Worm (Caenorhabditis elegans): Measurements from ENCODE around the gene spp-8.

The spp-8 gene

ce11 chrIV:8532024-8532423 is 50.6 kb downstream of the spp-8 start:
- TF ChIP-seq peb-1 (tag; optimal IDR thresholded peaks at IDR 0.05) (no peak), fos-1 (tag; optimal IDR thresholded peaks at IDR 0.05) (peak; percentile 75), nhr-21 (tag; optimal IDR thresholded peaks at IDR 0.05) (no peak), blmp-1 (tag; optimal IDR thresholded peaks at IDR 0.05; ENCODE audit: insufficient read depth) (peak; percentile 67), F13H6.1 (tag; optimal IDR thresholded peaks at IDR 0.05) (no peak), crh-2 (tag; optimal IDR thresholded peaks at IDR 0.05) (peak; percentile 11), egl-27 (tag; optimal IDR thresholded peaks at IDR 0.05) (no peak), ZK546.5 (tag; optimal IDR thresholded peaks at IDR 0.05) (no peak), sma-9 (GFP tag; optimal IDR thresholded peaks at IDR 0.05) (peak; percentile 85), sma-9 (tag; optimal IDR thresholded peaks at IDR 0.05) (no peak), unc-55 (GFP tag; optimal IDR thresholded peaks at IDR 0.05) (no peak), lin-39 (tag; optimal IDR thresholded peaks at IDR 0.05) (no peak), ceh-82 (tag; optimal IDR thresholded peaks at IDR 0.05) (no peak), nhr-11 (tag; optimal IDR thresholded peaks at IDR 0.05) (no peak), nhr-77 (tag; optimal IDR thresholded peaks at IDR 0.05) (no peak), R02D3.7 (tag; optimal IDR thresholded peaks at IDR 0.05) (no peak), sma-3 (GFP tag; optimal IDR thresholded peaks at IDR 0.05) (peak; percentile 22), lin-13 (GFP tag; optimal IDR thresholded peaks at IDR 0.05) (no peak), ceh-16 (tag; optimal IDR thresholded peaks at IDR 0.05) (no peak), nhr-237 (tag; optimal IDR thresholded peaks at IDR 0.05) (no peak), elt-3 (tag; optimal IDR thresholded peaks at IDR 0.05) (no peak), nhr-12 (tag; optimal IDR thresholded peaks at IDR 0.05) (no peak), nhr-129 (tag; optimal IDR thresholded peaks at IDR 0.05) (no peak), ztf-4 (tag; optimal IDR thresholded peaks at IDR 0.05) (no peak), ztf-1 (GFP tag; conservative IDR thresholded peaks at IDR 0.05) (no peak), snpc-4 (tag; optimal IDR thresholded peaks at IDR 0.05) (no peak)

- TF ChIP-seq mdl-1 (tag; optimal IDR thresholded peaks at IDR 0.05) (peak in 1 of 2 experiments; percentile 19), fos-1 (tag; optimal IDR thresholded peaks at IDR 0.05) (peak; percentile 31), skn-1 (tag; optimal IDR thresholded peaks at IDR 0.05) (no peak), blmp-1 (tag; optimal IDR thresholded peaks at IDR 0.05; ENCODE audit: insufficient read depth) (peak; percentile 57), sma-3 (GFP tag; optimal IDR thresholded peaks at IDR 0.05) (peak; percentile 9), ama-1 (optimal IDR thresholded peaks at IDR 0.05) (no peak), unc-62 (GFP tag; optimal IDR thresholded peaks at IDR 0.05) (no peak), sma-9 (GFP tag; optimal IDR thresholded peaks at IDR 0.05) (peak; percentile 73), sma-9 (tag; optimal IDR thresholded peaks at IDR 0.05) (no peak), R02D3.7 (tag; optimal IDR thresholded peaks at IDR 0.05) (no peak)
Observed at ce11 chrIV:8532796-8533195, 51.3 kb downstream of the spp-8 start.

All from whole organism, L2 larva.